Worm (Caenorhabditis elegans) whole organism, L4 larva: ENCODE measurements around the gene srw-22.

ENCODE experiments used
- F49E8.2 ChIP-seq: sonication (generic microtip); optimal IDR thresholded peaks from 2 replicates; lab custom pipeline; 2016; ENCODE audit warnings: missing compliant biosample characterization, mild to moderate bottlenecking, missing genetic modification characterization, borderline replicate concordance
- Y5F2A.4 ChIP-seq: fragments of 200-800 bp; sonication (Bioruptor generic); optimal IDR thresholded peaks from 2 replicates; lab custom pipeline; 2018; ENCODE audit warnings: mild to moderate bottlenecking, missing genetic modification characterization, missing compliant biosample characterization
- arid-1 ChIP-seq: fragments of 200-800 bp; sonication (Bioruptor generic); conservative IDR thresholded peaks from 2 replicates; pipeline ENCODE4 v1.3.6; 2022; ENCODE audit warnings: missing genetic modification reagents, missing genetic modification characterization, missing compliant biosample characterization
- ceh-82 ChIP-seq: sonication (generic microtip); optimal IDR thresholded peaks from 2 replicates; lab custom pipeline; 2017; ENCODE audit warnings: missing biosample characterization, missing genetic modification characterization
- duxl-1 ChIP-seq: sonication (generic microtip); optimal IDR thresholded peaks from 2 replicates; lab custom pipeline; 2016; ENCODE audit warnings: mild to moderate bottlenecking, missing genetic modification characterization, moderate library complexity, missing compliant biosample characterization; ENCODE audit not compliant: poor library complexity
- egl-27 ChIP-seq: sonication (generic microtip); optimal IDR thresholded peaks from 3 replicates; lab custom pipeline; 2017; ENCODE audit warnings: missing biosample characterization, missing genetic modification reagents, missing genetic modification characterization
- nhr-28 ChIP-seq: fragments of 150-350 bp; optimal IDR thresholded peaks from 2 replicates; lab custom pipeline; 2014; ENCODE audit warnings: missing biosample characterization, missing genetic modification characterization
- pqm-1 ChIP-seq: sonication (generic microtip); optimal IDR thresholded peaks from 2 replicates; lab custom pipeline; 2017; ENCODE audit warnings: missing biosample characterization, missing genetic modification characterization
- unc-62 ChIP-seq, 3 experiments: fragments of 150-350 bp in 1 of 3; sonication (generic microtip); optimal IDR thresholded peaks in 2 of 3; peaks in 1 of 3; 1 replicate in 1 of 3; 2 replicates in 2 of 3; lab custom pipeline; 2014 to 2017; ENCODE audit warnings: missing biosample characterization in 3 of 3, missing genetic modification characterization in 3 of 3, missing genetic modification reagents in 3 of 3, missing genotype in 1 of 3
- zag-1 ChIP-seq: fragments of 150-350 bp; optimal IDR thresholded peaks from 2 replicates; lab custom pipeline; 2014; ENCODE audit warnings: missing biosample characterization, missing genetic modification characterization

DNA sequence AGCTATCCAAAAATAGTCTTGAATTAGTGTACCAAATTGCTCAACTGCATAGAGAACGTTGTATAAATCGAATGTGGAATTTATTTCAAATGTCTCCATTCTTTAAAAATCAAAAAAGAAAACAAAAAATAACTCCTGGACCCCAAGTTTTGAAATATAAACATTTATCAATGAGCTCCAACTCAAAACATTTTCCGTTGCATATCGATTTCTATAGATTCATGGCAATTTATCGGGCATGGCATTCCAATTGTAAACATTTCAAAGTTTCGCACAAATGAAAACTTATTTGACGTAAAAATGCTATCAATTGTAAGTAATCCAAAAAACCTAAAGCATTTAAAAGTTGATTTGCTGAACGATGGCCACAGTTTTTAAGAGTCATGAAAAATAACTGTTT is 29.9 kb upstream of the srw-22 start, which contains the start of gene srw-12:
- TF ChIP-seq duxl-1 (tag; lab: Kevin White, UChicago): no peak
- no peak for TF ChIP-seq nhr-28 (tag; lab: Kevin White, UChicago)
- no peak for TF ChIP-seq zag-1 (tag; lab: Kevin White, UChicago)
- no peak for TF ChIP-seq pqm-1
- TF ChIP-seq Y5F2A.4 (GFP tag; lab: Kevin White, UChicago): no peak
- TF ChIP-seq egl-27 (tag; lab: Kevin White, UChicago): no peak
- no peak for TF ChIP-seq arid-1 (GFP tag; lab: Robert Waterston, UW)
- peak in 1 of 2 experiments; percentile 33 for TF ChIP-seq unc-62 (GFP tag; optimal IDR thresholded peaks at IDR 0.05 in 1 of 2; lab: Kevin White, UChicago)
- no peak for TF ChIP-seq unc-62 (tag; optimal IDR thresholded peaks at IDR 0.05; lab: Kevin White, UChicago)
- no peak for TF ChIP-seq ceh-82 (tag; lab: Kevin White, UChicago)
- TF ChIP-seq F49E8.2 (tag; lab: Kevin White, UChicago): no peak
